Worm (Caenorhabditis elegans): Measurements from ENCODE around the gene fut-4.

DNA sequence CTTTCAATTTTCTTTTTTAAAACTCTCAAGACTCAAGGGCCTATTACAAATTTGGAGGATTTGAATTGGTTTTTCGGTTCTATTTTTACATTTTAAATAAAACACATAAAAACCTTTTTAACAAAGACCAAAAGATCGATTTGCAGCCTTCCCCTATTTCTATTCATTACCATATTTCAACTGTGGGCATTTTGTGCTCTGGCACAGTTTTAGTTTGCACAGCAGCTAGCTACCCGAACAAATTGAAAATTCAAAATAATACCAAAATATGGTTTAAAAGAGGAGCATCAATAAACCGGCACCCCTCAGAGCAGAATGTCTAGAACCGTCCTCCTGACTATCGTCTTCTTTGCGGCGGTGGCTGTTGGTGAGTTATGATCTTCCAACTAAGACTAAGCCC lies 41.0 kb downstream of the fut-4 start, which contains the start of gene F08D12.2:
- TF ChIP-seq unc-130 (GFP tag; optimal IDR thresholded peaks at IDR 0.05) = no peak
- no peak for TF ChIP-seq nhr-76 (tag; optimal IDR thresholded peaks at IDR 0.05)
- TF ChIP-seq nhr-102 (tag; optimal IDR thresholded peaks at IDR 0.05) = no peak
- TF ChIP-seq aly-2 (tag; optimal IDR thresholded peaks at IDR 0.05) = no peak
- TF ChIP-seq nhr-28 (tag; optimal IDR thresholded peaks at IDR 0.05) = no peak
- no peak for TF ChIP-seq ama-1 (optimal IDR thresholded peaks at IDR 0.05)
- TF ChIP-seq mdl-1 (tag; optimal IDR thresholded peaks at IDR 0.05) = no peak
